Fruit fly (Drosophila melanogaster): ENCODE data around the gene AnxB9.

Gene AnxB9

dm6 chr3R:21065010-21065695 lies at the start of gene AnxB9:
TSS of gene AnxB9 (plus strand) at chr3R:21065241.
- no peak for TF ChIP-seq usp (GFP tag; optimal IDR thresholded peaks at IDR 0.05)
- TF ChIP-seq EcR (GFP tag; optimal IDR thresholded peaks at IDR 0.05), result no peak
- no peak for TF ChIP-seq psq (optimal IDR thresholded peaks at IDR 0.05)
- TF ChIP-seq Dll (optimal IDR thresholded peaks at IDR 0.05), result no peak
- no peak for TF ChIP-seq CG8478 (optimal IDR thresholded peaks at IDR 0.05)
- TF ChIP-seq pan (optimal IDR thresholded peaks at IDR 0.05), result no peak

dm6 chr3R:21015636-21016035 lies 49.4 kb upstream of the AnxB9 start, which contains the start of gene CG5697:
TSS of gene CG5697 (plus strand) at chr3R:21015949.
- TF ChIP-seq CG8478 (optimal IDR thresholded peaks at IDR 0.05) (no peak), psq (optimal IDR thresholded peaks at IDR 0.05) (no peak), pan (optimal IDR thresholded peaks at IDR 0.05) (no peak), EcR (GFP tag; optimal IDR thresholded peaks at IDR 0.05) (no peak), usp (GFP tag; optimal IDR thresholded peaks at IDR 0.05) (no peak), Dll (optimal IDR thresholded peaks at IDR 0.05) (no peak)

dm6 chr3R:21017464-21018080 lies 47.5 kb upstream of the AnxB9 start, which contains the start of gene Rlip:
TSS of gene Rlip (plus strand) at chr3R:21017684.
- TF ChIP-seq psq (optimal IDR thresholded peaks at IDR 0.05), result no peak
- no peak for TF ChIP-seq CG8478 (optimal IDR thresholded peaks at IDR 0.05)
- TF ChIP-seq usp (GFP tag; optimal IDR thresholded peaks at IDR 0.05), result no peak
- TF ChIP-seq EcR (GFP tag; optimal IDR thresholded peaks at IDR 0.05), result no peak
- no peak for TF ChIP-seq Dll (optimal IDR thresholded peaks at IDR 0.05)
- TF ChIP-seq pan (optimal IDR thresholded peaks at IDR 0.05), result no peak

- no peak for TF ChIP-seq CG8478 (optimal IDR thresholded peaks at IDR 0.05)
- no peak for TF ChIP-seq Dll (optimal IDR thresholded peaks at IDR 0.05)
- no peak for TF ChIP-seq EcR (GFP tag; optimal IDR thresholded peaks at IDR 0.05)
- TF ChIP-seq psq (optimal IDR thresholded peaks at IDR 0.05), result no peak
- no peak for TF ChIP-seq pan (optimal IDR thresholded peaks at IDR 0.05)
- TF ChIP-seq usp (GFP tag; optimal IDR thresholded peaks at IDR 0.05), result no peak
These were observed 46.0 kb upstream of the AnxB9 start for dm6 chr3R:21019073-21019472.

- no peak for TF ChIP-seq EcR (GFP tag; optimal IDR thresholded peaks at IDR 0.05)
- no peak for TF ChIP-seq Dll (optimal IDR thresholded peaks at IDR 0.05)
- TF ChIP-seq usp (GFP tag; optimal IDR thresholded peaks at IDR 0.05), result no peak
- no peak for TF ChIP-seq CG8478 (optimal IDR thresholded peaks at IDR 0.05)
- no peak for TF ChIP-seq psq (optimal IDR thresholded peaks at IDR 0.05)
- TF ChIP-seq pan (optimal IDR thresholded peaks at IDR 0.05), result no peak
These were observed 42.1 kb upstream of the AnxB9 start for dm6 chr3R:21022769-21023517.

dm6 chr3R:21023902-21024541 lies 41.0 kb upstream of the AnxB9 start, which contains the start of gene peg:
TSS of gene peg (minus strand) at chr3R:21024163.
- TF ChIP-seq CG8478 (optimal IDR thresholded peaks at IDR 0.05) (no peak), Dll (optimal IDR thresholded peaks at IDR 0.05) (no peak), pan (optimal IDR thresholded peaks at IDR 0.05) (no peak), usp (GFP tag; optimal IDR thresholded peaks at IDR 0.05) (no peak), EcR (GFP tag; optimal IDR thresholded peaks at IDR 0.05) (no peak), psq (optimal IDR thresholded peaks at IDR 0.05) (no peak)

- TF ChIP-seq psq (optimal IDR thresholded peaks at IDR 0.05) (no peak), pan (optimal IDR thresholded peaks at IDR 0.05) (no peak), usp (GFP tag; optimal IDR thresholded peaks at IDR 0.05) (no peak), CG8478 (optimal IDR thresholded peaks at IDR 0.05) (no peak), EcR (GFP tag; optimal IDR thresholded peaks at IDR 0.05) (no peak), Dll (optimal IDR thresholded peaks at IDR 0.05) (no peak)
These were observed 39.5 kb upstream of the AnxB9 start for dm6 chr3R:21025508-21025907.

dm6 chr3R:21042399-21042798 lies 22.6 kb upstream of the AnxB9 start, which contains the start of gene Dhc93AB:
TSS of gene Dhc93AB (minus strand) at chr3R:21042499.
- no peak for TF ChIP-seq Dll (optimal IDR thresholded peaks at IDR 0.05)

- no peak for TF ChIP-seq CG8478 (optimal IDR thresholded peaks at IDR 0.05)
- TF ChIP-seq usp (GFP tag; optimal IDR thresholded peaks at IDR 0.05), result no peak
- no peak for TF ChIP-seq pan (optimal IDR thresholded peaks at IDR 0.05)
- TF ChIP-seq psq (optimal IDR thresholded peaks at IDR 0.05), result no peak
- TF ChIP-seq EcR (GFP tag; optimal IDR thresholded peaks at IDR 0.05), result no peak
- no peak for TF ChIP-seq Dll (optimal IDR thresholded peaks at IDR 0.05)
These were observed 21.4 kb upstream of the AnxB9 start, which contains the start of gene CG12278 for dm6 chr3R:21043549-21044118. TSS of gene CG12278 (plus strand) at chr3R:21044068.

- TF ChIP-seq pan (optimal IDR thresholded peaks at IDR 0.05) (no peak), Dll (optimal IDR thresholded peaks at IDR 0.05) (no peak), EcR (GFP tag; optimal IDR thresholded peaks at IDR 0.05) (no peak), CG8478 (optimal IDR thresholded peaks at IDR 0.05) (no peak), psq (optimal IDR thresholded peaks at IDR 0.05) (no peak), usp (GFP tag; optimal IDR thresholded peaks at IDR 0.05) (no peak)
These were observed 19.3 kb upstream of the AnxB9 start, which contains the start of gene CG31189 for dm6 chr3R:21045742-21046141. TSS of gene CG31189 (minus strand) at chr3R:21045842.

- TF ChIP-seq psq (optimal IDR thresholded peaks at IDR 0.05) (no peak), pan (optimal IDR thresholded peaks at IDR 0.05) (no peak), EcR (GFP tag; optimal IDR thresholded peaks at IDR 0.05) (no peak)
These were observed 18.1 kb upstream of the AnxB9 start, which contains the start of gene CG31207 for dm6 chr3R:21046927-21047326. TSS of gene CG31207 (minus strand) at chr3R:21047027.

All from whole organism.